Fruit fly (Drosophila melanogaster): Measurements from ENCODE around the gene Pvr.

Pvr gene

DNA sequence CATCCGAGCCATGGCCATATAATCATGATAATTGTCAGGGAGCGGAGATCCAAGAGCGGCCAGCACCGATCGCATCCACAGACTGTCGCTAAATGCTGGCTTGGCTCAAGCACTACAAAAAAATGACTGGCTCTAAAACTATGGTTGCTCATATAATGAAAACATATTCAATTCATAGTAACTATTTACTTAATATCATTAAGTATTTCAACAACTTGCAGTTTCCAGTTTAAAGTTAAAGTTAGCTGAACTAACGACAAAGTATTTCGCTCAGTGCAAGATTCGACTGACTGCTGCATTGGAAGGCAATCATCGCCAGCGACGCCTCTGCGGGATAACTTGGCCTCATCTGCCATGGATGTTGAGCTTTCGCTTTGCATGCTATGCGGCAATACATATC lies 31.2 kb upstream of the Pvr start:
- TF ChIP-seq Sin3A (optimal IDR thresholded peaks at IDR 0.05), result no peak
- no peak for TF ChIP-seq psq (optimal IDR thresholded peaks at IDR 0.05)
- no peak for TF ChIP-seq insv (optimal IDR thresholded peaks at IDR 0.05)
- no peak for TF ChIP-seq Myc (optimal IDR thresholded peaks at IDR 0.05)
- no peak for TF ChIP-seq ttk (optimal IDR thresholded peaks at IDR 0.05)
- TF ChIP-seq h (optimal IDR thresholded peaks at IDR 0.05), result no peak

DNA sequence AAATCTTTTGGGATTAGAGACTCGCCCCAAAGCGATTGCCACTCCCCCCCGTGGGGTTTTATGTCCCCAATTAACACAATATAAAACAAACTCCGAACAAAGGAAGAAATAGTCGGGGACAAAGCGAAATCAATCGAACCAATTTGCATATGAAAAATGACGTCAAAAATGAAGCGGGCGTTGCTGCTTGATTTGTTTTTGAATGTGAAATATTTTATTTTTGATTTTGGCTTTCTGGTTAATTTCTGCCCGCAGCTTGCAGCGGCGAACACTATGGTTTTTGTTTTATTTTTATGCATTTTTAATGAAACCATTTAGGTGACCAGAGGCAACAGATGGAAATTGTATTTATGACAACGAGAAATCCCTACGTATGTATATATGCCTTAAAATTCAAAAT lies 29.0 kb upstream of the Pvr start:
- TF ChIP-seq psq (optimal IDR thresholded peaks at IDR 0.05), result no peak
- TF ChIP-seq insv (optimal IDR thresholded peaks at IDR 0.05), result no peak
- TF ChIP-seq ttk (optimal IDR thresholded peaks at IDR 0.05), result no peak
- no peak for TF ChIP-seq Myc (optimal IDR thresholded peaks at IDR 0.05)
- TF ChIP-seq h (optimal IDR thresholded peaks at IDR 0.05), result no peak

DNA sequence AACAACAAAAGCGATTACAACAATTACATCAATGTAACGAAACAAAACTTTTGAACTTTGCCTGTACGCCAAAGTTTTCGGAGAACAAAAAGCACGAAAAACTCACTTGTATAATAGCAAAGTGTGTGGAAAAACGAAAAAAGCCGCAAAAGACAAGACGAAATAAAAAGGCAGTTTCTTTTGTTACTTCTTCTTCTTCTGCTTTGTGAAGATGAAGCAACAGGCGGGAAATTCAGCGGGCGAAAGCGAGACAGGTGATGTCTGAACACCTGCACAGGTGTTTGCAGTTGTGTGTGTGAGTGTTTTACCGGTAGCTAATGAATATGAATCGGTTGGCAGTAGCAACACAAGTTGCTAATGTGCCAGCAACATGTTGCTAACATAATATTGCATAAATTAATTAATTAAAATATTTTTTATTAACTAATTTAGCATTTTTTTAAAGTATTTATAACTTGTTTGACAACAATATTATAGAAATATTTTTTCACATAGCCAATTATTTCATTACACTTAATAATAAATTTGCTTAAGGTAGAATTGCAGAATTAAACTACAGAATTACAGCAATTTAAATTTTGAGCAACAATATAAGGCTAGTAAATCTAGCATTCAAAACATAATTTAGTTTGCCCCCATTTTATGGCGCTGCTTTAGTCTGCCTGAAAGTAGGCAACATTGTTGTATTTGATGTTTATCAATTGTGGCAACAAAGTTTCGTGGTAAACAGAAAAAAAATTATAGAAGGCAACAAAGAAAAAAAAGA lies 27.2 kb upstream of the Pvr start:
- no peak for TF ChIP-seq ttk (optimal IDR thresholded peaks at IDR 0.05)
- no peak for TF ChIP-seq Sin3A (optimal IDR thresholded peaks at IDR 0.05)
- no peak for TF ChIP-seq insv (optimal IDR thresholded peaks at IDR 0.05)
- TF ChIP-seq h (optimal IDR thresholded peaks at IDR 0.05), result no peak
- no peak for TF ChIP-seq psq (optimal IDR thresholded peaks at IDR 0.05)
- TF ChIP-seq Myc (optimal IDR thresholded peaks at IDR 0.05), result no peak

DNA sequence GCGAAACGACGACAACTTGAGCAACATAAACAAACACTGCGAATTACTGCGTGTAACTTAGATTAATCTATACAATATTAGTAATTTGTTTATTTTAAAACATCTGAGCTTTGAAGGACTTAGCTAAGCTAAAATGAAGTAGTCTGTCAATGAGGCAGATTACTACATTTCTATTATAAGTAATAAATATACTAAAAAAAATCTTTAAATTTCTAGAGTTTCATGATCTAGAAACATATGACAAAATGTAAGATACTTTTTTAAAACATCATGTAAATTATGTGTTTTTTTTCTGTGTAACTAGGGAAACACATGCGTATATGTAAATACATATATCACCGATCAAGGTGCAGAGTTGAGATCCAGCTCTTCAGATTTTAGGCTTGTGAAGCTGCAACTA lies 26.5 kb upstream of the Pvr start:
- no peak for TF ChIP-seq ttk (optimal IDR thresholded peaks at IDR 0.05)

DNA sequence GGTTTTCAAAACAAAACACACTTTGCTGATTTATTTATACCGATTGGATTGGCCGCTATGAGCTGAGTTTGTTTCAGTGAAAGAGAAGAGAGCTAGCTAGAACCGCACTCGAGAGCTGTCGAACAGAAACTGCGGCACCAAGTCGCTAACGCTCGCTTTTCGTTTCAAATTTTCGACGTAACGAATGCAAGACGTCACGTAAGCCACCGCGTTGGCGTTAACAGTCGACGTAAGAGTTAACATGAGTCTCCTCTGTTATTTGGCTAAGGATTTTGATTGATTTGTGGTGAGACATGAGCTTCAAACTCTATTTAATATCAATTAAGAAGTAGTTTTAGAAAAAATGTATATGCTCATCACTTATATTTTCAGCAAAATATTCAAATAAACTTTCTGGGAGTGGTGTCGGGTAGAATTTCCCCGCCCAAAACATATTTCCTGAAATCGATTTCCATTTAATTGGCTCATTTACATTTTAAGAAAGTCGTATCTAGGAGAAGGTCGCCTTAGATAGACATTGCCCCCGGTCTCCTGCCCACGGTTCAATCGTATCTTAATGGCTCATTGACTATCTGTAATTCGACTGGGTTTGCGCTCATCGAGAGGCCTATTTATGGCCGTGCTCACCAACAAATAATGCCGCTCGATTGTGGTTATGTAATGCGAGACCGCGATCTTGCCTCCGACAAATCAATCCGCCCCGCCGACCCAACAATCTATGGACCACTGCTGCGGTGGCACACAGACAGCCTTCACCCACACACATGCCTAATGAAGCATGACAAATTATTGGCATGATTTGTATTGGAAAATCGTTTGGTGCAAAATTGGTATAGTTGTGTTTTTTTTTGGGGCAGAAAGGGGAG lies 18.0 kb upstream of the Pvr start, which contains the start of gene CG8086:
TSS of gene CG8086 (minus strand) at position 102 of the 866 bp plus-strand sequence.
- TF ChIP-seq Myc (optimal IDR thresholded peaks at IDR 0.05), result no peak
- TF ChIP-seq h (optimal IDR thresholded peaks at IDR 0.05), result no peak
- no peak for TF ChIP-seq ttk (optimal IDR thresholded peaks at IDR 0.05)
- TF ChIP-seq psq (optimal IDR thresholded peaks at IDR 0.05), result no peak
- no peak for TF ChIP-seq Sin3A (optimal IDR thresholded peaks at IDR 0.05)
- TF ChIP-seq insv (optimal IDR thresholded peaks at IDR 0.05), result no peak

DNA sequence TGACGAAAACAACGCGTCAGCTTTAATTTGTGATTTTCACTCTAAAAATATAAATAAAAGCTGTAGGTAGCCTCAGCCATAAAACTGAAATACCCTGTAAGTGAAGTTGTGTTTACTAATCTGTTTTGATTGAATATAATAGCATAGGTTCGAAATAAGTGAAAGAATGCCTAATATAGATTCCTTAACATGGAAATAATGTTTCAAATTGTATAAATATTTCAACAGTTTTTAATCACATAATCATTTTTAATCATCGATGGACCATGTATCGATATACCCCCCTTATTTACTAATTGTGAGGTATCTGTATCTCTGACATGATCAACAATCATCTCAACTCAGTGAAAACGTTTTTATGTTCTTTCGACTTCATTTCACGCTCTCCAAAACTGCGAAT lies 15.7 kb upstream of the Pvr start:
- TF ChIP-seq h (optimal IDR thresholded peaks at IDR 0.05), result no peak
- no peak for TF ChIP-seq Sin3A (optimal IDR thresholded peaks at IDR 0.05)
- TF ChIP-seq ttk (optimal IDR thresholded peaks at IDR 0.05), result no peak
- no peak for TF ChIP-seq Myc (optimal IDR thresholded peaks at IDR 0.05)
- TF ChIP-seq insv (optimal IDR thresholded peaks at IDR 0.05), result no peak
- TF ChIP-seq psq (optimal IDR thresholded peaks at IDR 0.05), result no peak

DNA sequence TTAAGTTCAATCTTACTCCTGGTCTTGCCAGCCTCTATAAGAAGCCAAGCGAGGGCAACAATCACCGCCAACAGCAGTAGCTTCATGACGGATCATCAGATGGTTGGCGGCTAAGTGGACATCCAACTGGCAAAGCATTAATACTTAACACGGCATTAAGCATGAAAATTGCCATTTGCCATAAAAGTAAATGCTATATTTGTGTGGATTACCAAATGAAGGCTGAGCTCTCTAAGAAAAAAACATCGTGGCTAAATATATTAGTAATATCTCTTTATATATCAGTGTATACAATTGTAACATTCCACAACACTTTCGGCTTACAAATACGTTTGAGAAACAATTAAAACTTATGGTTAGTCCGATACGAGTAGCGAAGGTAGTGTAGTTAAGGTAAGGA lies 4.2 kb upstream of the Pvr start, which contains the start of gene CG43057:
TSS of gene CG43057 (minus strand) at position 101 of the 400 bp plus-strand sequence.
- TF ChIP-seq insv (optimal IDR thresholded peaks at IDR 0.05) (no peak), Sin3A (optimal IDR thresholded peaks at IDR 0.05) (no peak), ttk (optimal IDR thresholded peaks at IDR 0.05) (no peak), Myc (optimal IDR thresholded peaks at IDR 0.05) (no peak), psq (optimal IDR thresholded peaks at IDR 0.05) (no peak), h (optimal IDR thresholded peaks at IDR 0.05) (no peak)

DNA sequence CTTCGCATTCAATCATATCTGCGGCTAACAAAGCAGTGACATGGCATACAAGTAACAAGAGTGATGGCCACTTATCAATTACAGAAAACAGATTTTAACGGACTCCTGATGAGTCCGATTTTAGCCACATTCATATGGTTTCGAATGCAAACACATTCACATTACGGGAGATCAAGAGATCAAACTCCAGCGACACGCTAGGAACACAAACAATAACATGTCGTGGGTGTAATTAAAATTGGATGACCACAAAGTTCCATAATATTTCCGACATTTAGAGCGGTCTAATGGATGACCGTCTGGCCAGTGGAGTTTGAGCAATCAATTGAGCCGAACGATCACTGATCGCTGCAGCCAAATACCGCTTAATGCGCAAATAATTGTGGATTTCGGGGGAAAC lies 2.5 kb upstream of the Pvr start, which contains the start of gene CG14277:
TSS of gene CG14277 (plus strand) at position 301 of the 400 bp plus-strand sequence.
- TF ChIP-seq ttk (optimal IDR thresholded peaks at IDR 0.05), result no peak
- no peak for TF ChIP-seq Myc (optimal IDR thresholded peaks at IDR 0.05)
- TF ChIP-seq psq (optimal IDR thresholded peaks at IDR 0.05), result no peak
- no peak for TF ChIP-seq h (optimal IDR thresholded peaks at IDR 0.05)
- TF ChIP-seq Sin3A (optimal IDR thresholded peaks at IDR 0.05), result no peak
- TF ChIP-seq insv (optimal IDR thresholded peaks at IDR 0.05), result no peak

DNA sequence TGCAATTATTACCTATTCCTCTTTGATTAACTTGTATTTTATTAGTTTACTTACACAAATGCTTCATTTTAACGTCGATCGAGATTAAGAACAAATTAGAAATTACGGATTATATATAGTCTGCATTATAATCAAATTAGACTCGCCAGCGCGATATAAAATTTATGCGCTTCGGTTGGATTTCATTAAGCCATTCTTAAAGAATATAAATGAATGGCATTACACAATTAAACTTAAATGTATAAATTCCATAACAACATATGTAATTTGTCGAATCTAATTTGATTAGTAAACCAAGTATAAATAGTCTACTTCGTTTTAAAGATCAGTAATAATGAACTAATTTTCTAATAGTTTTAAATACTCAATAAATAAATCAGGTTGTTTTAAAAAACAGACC lies 2.0 kb upstream of the Pvr start, which contains the start of gene Spn28F:
TSS of gene Spn28F (minus strand) at position 101 of the 400 bp plus-strand sequence.
- TF ChIP-seq psq (optimal IDR thresholded peaks at IDR 0.05) (no peak), Myc (optimal IDR thresholded peaks at IDR 0.05) (no peak), Sin3A (optimal IDR thresholded peaks at IDR 0.05) (no peak), h (optimal IDR thresholded peaks at IDR 0.05) (no peak), ttk (optimal IDR thresholded peaks at IDR 0.05) (no peak), insv (optimal IDR thresholded peaks at IDR 0.05) (no peak)

DNA sequence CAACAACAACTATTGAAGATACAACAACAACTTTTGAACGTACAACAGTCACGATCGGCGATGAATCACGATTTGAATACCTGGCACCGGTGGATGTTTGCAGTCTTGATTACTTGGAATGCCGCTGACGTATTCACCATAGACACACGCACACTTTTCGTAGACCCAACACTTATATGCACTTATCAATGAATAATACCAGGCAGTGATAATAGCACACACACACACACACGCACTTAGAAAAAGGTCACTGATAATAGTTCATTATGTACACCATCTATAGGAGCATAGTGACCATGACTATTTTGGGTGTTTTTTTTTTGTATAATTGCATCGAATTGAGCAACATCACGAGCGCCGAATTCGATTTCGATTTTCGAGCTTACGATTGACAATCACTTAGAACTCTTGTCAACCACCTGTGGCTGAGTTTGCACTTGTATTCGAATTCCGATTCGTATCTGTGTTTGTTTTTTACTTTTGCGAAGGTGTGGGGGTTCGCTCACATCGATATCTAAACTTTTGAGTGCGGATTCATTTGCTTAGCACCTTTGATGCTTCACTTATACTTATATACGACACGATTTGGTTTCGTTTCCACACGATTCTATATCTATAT lies 537 bp downstream of the Pvr start:
- TF ChIP-seq Sin3A (optimal IDR thresholded peaks at IDR 0.05), result no peak
- no peak for TF ChIP-seq psq (optimal IDR thresholded peaks at IDR 0.05)
- no peak for TF ChIP-seq Myc (optimal IDR thresholded peaks at IDR 0.05)
- no peak for TF ChIP-seq h (optimal IDR thresholded peaks at IDR 0.05)
- no peak for TF ChIP-seq ttk (optimal IDR thresholded peaks at IDR 0.05)
- no peak for TF ChIP-seq insv (optimal IDR thresholded peaks at IDR 0.05)

DNA sequence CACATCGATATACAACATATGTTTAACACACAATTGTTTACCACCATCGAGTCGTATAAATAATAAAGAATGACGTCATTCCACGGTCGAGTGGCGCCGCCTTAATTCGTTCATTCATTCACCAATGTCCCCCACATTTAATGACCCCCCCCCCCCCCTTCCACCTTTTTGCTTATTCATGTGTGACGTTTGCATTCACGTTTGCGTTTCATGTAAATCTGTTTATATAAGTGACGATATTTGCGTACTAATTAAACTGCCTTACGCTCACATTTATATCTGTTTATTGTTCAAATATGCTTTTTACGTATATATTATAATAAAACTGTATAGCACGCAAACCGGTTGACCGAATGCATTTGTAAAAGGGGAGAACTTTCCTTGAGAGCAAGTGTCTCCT lies 6.1 kb downstream of the Pvr start:
- TF ChIP-seq ttk (optimal IDR thresholded peaks at IDR 0.05) (no peak), Sin3A (optimal IDR thresholded peaks at IDR 0.05) (no peak), h (optimal IDR thresholded peaks at IDR 0.05) (no peak), psq (optimal IDR thresholded peaks at IDR 0.05) (no peak), insv (optimal IDR thresholded peaks at IDR 0.05) (no peak), Myc (optimal IDR thresholded peaks at IDR 0.05) (no peak)

DNA sequence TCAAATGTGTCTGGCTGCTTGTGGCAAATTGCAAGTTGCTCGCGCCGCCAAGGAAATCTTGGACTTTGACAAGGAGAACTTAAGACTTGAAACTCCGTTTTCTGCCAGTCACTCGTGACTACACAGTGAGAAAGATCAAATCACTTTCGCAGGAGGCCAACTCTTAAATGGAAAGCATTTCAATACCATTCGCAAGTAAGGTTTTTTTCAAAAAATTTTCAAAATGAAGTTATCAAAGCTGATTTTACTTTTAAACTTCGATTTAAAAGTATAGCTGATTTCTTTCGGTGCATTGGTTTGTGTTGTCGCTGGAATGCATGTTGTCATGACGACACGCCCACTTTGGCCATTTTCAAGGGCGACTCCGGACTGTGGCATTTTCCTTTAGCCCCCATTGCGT lies 7.3 kb downstream of the Pvr start:
- TF ChIP-seq ttk (optimal IDR thresholded peaks at IDR 0.05), result no peak
- no peak for TF ChIP-seq h (optimal IDR thresholded peaks at IDR 0.05)
- no peak for TF ChIP-seq Myc (optimal IDR thresholded peaks at IDR 0.05)
